Fruit fly (Drosophila melanogaster) whole organism, embryonic: Measurements from ENCODE around the gene CG32944.
A peak's percentile ranks its signal among the peaks of the same experiment; 100 is the strongest.

Source experiments
- Abd-B ChIP-seq: fragments of 200-800 bp; sonication (Bioruptor generic); optimal IDR thresholded peaks from 2 replicates; lab custom pipeline; 2018; ENCODE audit warnings: missing biosample characterization, mild to moderate bottlenecking, missing genetic modification characterization, moderate library complexity
- Bdp1 ChIP-seq: fragments of 200-800 bp; sonication (Bioruptor generic); optimal IDR thresholded peaks from 3 replicates; lab custom pipeline; 2016; ENCODE audit warnings: missing biosample characterization, missing genetic modification characterization
- CG10267 ChIP-seq: fragments of 200-800 bp; sonication (Bioruptor generic); optimal IDR thresholded peaks from 2 replicates; lab custom pipeline; 2018; ENCODE audit warnings: missing biosample characterization, mild to moderate bottlenecking, missing genetic modification characterization, moderate library complexity
- CG11398 ChIP-seq: fragments of 200-800 bp; sonication (Bioruptor generic); optimal IDR thresholded peaks from 2 replicates; lab custom pipeline; 2016; ENCODE audit warnings: missing biosample characterization, missing genetic modification characterization
- CG16813 ChIP-seq: fragments of 200-800 bp; sonication (Bioruptor generic); IDR thresholded peaks from 3 replicates; pipeline ENCODE4 v1.3.6; 2022; ENCODE audit warnings: missing biosample characterization, missing genetic modification characterization; ENCODE audit not compliant: partially characterized antibody
- CG18599 ChIP-seq: fragments of 200-800 bp; sonication (Bioruptor generic); optimal IDR thresholded peaks from 3 replicates; lab custom pipeline; 2017; ENCODE audit warnings: missing biosample characterization, missing genetic modification characterization, mild to moderate bottlenecking, moderate library complexity, missing genetic modification reagents
- CG2120 ChIP-seq: fragments of 200-800 bp; sonication (Bioruptor generic); optimal IDR thresholded peaks from 3 replicates; lab custom pipeline; 2016; ENCODE audit warnings: missing biosample characterization, missing genetic modification characterization
- CG30020 ChIP-seq: fragments of 200-800 bp; optimal IDR thresholded peaks from 2 replicates; lab custom pipeline; 2019; ENCODE audit warnings: missing biosample characterization, mild to moderate bottlenecking, missing genetic modification characterization, moderate library complexity
- CG31365 ChIP-seq: fragments of 200-800 bp; sonication (Bioruptor generic); optimal IDR thresholded peaks from 2 replicates; lab custom pipeline; 2018; ENCODE audit warnings: missing biosample characterization, mild to moderate bottlenecking, missing genetic modification characterization
- CG31388 ChIP-seq: fragments of 200-800 bp; sonication (Bioruptor generic); optimal IDR thresholded peaks from 2 replicates; lab custom pipeline; 2016; ENCODE audit warnings: missing biosample characterization, missing genetic modification characterization
- CG4282 ChIP-seq: fragments of 200-800 bp; sonication (Bioruptor generic); optimal IDR thresholded peaks from 2 replicates; lab custom pipeline; 2016; ENCODE audit warnings: missing biosample characterization, missing genetic modification characterization
- CG4404 ChIP-seq: fragments of 200-800 bp; sonication (Bioruptor generic); IDR thresholded peaks from 2 replicates; pipeline ENCODE4 v1.3.6; 2022; ENCODE audit warnings: missing biosample characterization, missing genetic modification characterization
- CG5953 ChIP-seq: fragments of 200-800 bp; sonication (Bioruptor generic); IDR thresholded peaks from 2 replicates; pipeline ENCODE4 v1.3.6; 2022; ENCODE audit warnings: missing biosample characterization, missing genetic modification characterization
- CG6254 ChIP-seq: fragments of 200-800 bp; sonication (Bioruptor generic); optimal IDR thresholded peaks from 3 replicates; lab custom pipeline; 2017; ENCODE audit warnings: mild to moderate bottlenecking, missing biosample characterization, missing genetic modification reagents, missing genetic modification characterization
- CG6765 ChIP-seq: fragments of 200-800 bp; sonication (Bioruptor generic); optimal IDR thresholded peaks from 3 replicates; lab custom pipeline; 2017; ENCODE audit warnings: missing biosample characterization, mild to moderate bottlenecking, missing genetic modification characterization
- Camta ChIP-seq: fragments of 200-800 bp; sonication (Bioruptor generic); optimal IDR thresholded peaks from 2 replicates; lab custom pipeline; 2016; ENCODE audit warnings: missing biosample characterization, missing genetic modification characterization
- CrebB ChIP-seq: fragments of 200-800 bp; sonication (Bioruptor generic); optimal IDR thresholded peaks from 3 replicates; lab custom pipeline; 2018; ENCODE audit warnings: missing biosample characterization, mild to moderate bottlenecking, missing genetic modification characterization
- Dek ChIP-seq: fragments of 200-800 bp; sonication (Bioruptor generic); optimal IDR thresholded peaks from 3 replicates; lab custom pipeline; 2019; ENCODE audit warnings: missing biosample characterization, mild to moderate bottlenecking, missing genetic modification characterization, moderate library complexity
- Dip2 ChIP-seq: fragments of 200-800 bp; sonication (Bioruptor generic); IDR thresholded peaks from 2 replicates; pipeline ENCODE4 v1.3.6; 2022; ENCODE audit warnings: missing biosample characterization, missing genetic modification characterization
- Dp ChIP-seq: fragments of 200-800 bp; sonication (Bioruptor generic); optimal IDR thresholded peaks from 2 replicates; lab custom pipeline; 2018; ENCODE audit warnings: missing biosample characterization, mild to moderate bottlenecking, missing genetic modification characterization, moderate library complexity
- Fer3 ChIP-seq: fragments of 200-800 bp; sonication (Bioruptor generic); optimal IDR thresholded peaks from 2 replicates; lab custom pipeline; 2018; ENCODE audit warnings: missing biosample characterization, mild to moderate bottlenecking, missing genetic modification characterization, moderate library complexity
- HLH3B ChIP-seq: fragments of 200-800 bp; sonication (Bioruptor generic); IDR thresholded peaks from 2 replicates; pipeline ENCODE4 v1.3.6; 2022; ENCODE audit warnings: missing biosample characterization, missing genetic modification characterization
- Lhr ChIP-seq: fragments of 200-800 bp; sonication (Bioruptor generic); optimal IDR thresholded peaks from 3 replicates; lab custom pipeline; 2017; ENCODE audit warnings: mild to moderate bottlenecking, missing biosample characterization, missing genetic modification reagents, missing genetic modification characterization
- MESR4 ChIP-seq: fragments of 200-800 bp; sonication (Bioruptor generic); optimal IDR thresholded peaks from 2 replicates; lab custom pipeline; 2018; ENCODE audit warnings: missing biosample characterization, mild to moderate bottlenecking, missing genetic modification characterization, moderate library complexity
- Nf-YC ChIP-seq: fragments of 200-800 bp; optimal IDR thresholded peaks from 3 replicates; lab custom pipeline; 2019; ENCODE audit warnings: missing biosample characterization, mild to moderate bottlenecking, missing genetic modification characterization, moderate library complexity
- Oaz ChIP-seq: fragments of 200-800 bp; sonication (Bioruptor generic); IDR thresholded peaks from 2 replicates; pipeline ENCODE4 v1.3.6; 2022; ENCODE audit warnings: missing biosample characterization, missing genetic modification characterization
- Rfx ChIP-seq: fragments of 200-800 bp; sonication (Bioruptor generic); IDR thresholded peaks from 2 replicates; pipeline ENCODE4 v1.3.6; 2022; ENCODE audit warnings: missing biosample characterization, missing genetic modification characterization
- Side ChIP-seq: fragments of 200-800 bp; sonication (Bioruptor generic); optimal IDR thresholded peaks from 2 replicates; lab custom pipeline; 2016; ENCODE audit warnings: missing biosample characterization, missing genetic modification characterization
- Sox102F ChIP-seq: fragments of 200-800 bp; sonication (Bioruptor generic); optimal IDR thresholded peaks from 2 replicates; lab custom pipeline; 2018; ENCODE audit warnings: missing biosample characterization, mild to moderate bottlenecking, missing genetic modification characterization, moderate library complexity
- Xrp1 ChIP-seq: fragments of 200-800 bp; sonication (Bioruptor generic); IDR thresholded peaks from 2 replicates; pipeline ENCODE4 v1.3.6; 2022; ENCODE audit warnings: missing biosample characterization, missing genetic modification characterization
- crol ChIP-seq: fragments of 200-800 bp; sonication (Bioruptor generic); IDR thresholded peaks from 2 replicates; pipeline ENCODE4 v1.3.6; 2022; ENCODE audit warnings: missing biosample characterization, missing genetic modification characterization
- eve ChIP-seq, 2 experiments: fragments of >200 bp; optimal IDR thresholded peaks; 2 replicates each; lab custom pipeline; 2017; ENCODE audit warnings: missing biosample characterization in 2 of 2, missing genetic modification characterization in 2 of 2
- fd3F ChIP-seq: fragments of 200-800 bp; sonication (Bioruptor generic); optimal IDR thresholded peaks from 2 replicates; lab custom pipeline; 2018; ENCODE audit warnings: missing biosample characterization, mild to moderate bottlenecking, missing genetic modification characterization, moderate library complexity
- grn ChIP-seq: fragments of 200-800 bp; sonication (Bioruptor generic); optimal IDR thresholded peaks from 3 replicates; lab custom pipeline; 2017; ENCODE audit warnings: missing biosample characterization, missing genetic modification characterization
- hth ChIP-seq: fragments of >200 bp; optimal IDR thresholded peaks from 2 replicates; lab custom pipeline; 2017; ENCODE audit warnings: inconsistent platforms
- lov ChIP-seq, 2 experiments: fragments of 200-800 bp in 1 of 2; fragments of >200 bp in 1 of 2; sonication (Bioruptor generic) in 1 of 2; IDR thresholded peaks in 1 of 2; optimal IDR thresholded peaks in 1 of 2; 2 replicates in 1 of 2; 3 replicates in 1 of 2; pipeline versions ENCODE4 v1.3.6 to Lab custom; 2017 to 2022; ENCODE audit warnings: missing biosample characterization in 1 of 2, missing genetic modification characterization in 1 of 2
- luna ChIP-seq: fragments of 200-800 bp; sonication (Bioruptor generic); optimal IDR thresholded peaks from 2 replicates; lab custom pipeline; 2016; ENCODE audit warnings: missing biosample characterization, missing genetic modification characterization
- repo ChIP-seq: fragments of 200-800 bp; sonication (Bioruptor generic); optimal IDR thresholded peaks from 2 replicates; lab custom pipeline; 2016; ENCODE audit warnings: missing biosample characterization, missing genetic modification characterization
- ro ChIP-seq: fragments of 200-800 bp; sonication (Bioruptor generic); IDR thresholded peaks from 2 replicates; pipeline ENCODE4 v1.3.6; 2022; ENCODE audit warnings: missing biosample characterization, missing genetic modification characterization
- salm ChIP-seq: fragments of 200-800 bp; sonication (Bioruptor generic); optimal IDR thresholded peaks from 2 replicates; lab custom pipeline; 2018; ENCODE audit warnings: missing biosample characterization, mild to moderate bottlenecking, missing genetic modification characterization
- seq ChIP-seq: fragments of 200-800 bp; sonication (Bioruptor generic); IDR thresholded peaks from 2 replicates; pipeline ENCODE4 v1.3.6; 2022; ENCODE audit warnings: missing biosample characterization, missing genetic modification characterization
- shn ChIP-seq: fragments of 200-800 bp; sonication (Bioruptor generic); optimal IDR thresholded peaks from 3 replicates; lab custom pipeline; 2016; ENCODE audit warnings: missing biosample characterization, missing genetic modification characterization
- sima ChIP-seq: fragments of 200-800 bp; sonication (Bioruptor generic); optimal IDR thresholded peaks from 2 replicates; lab custom pipeline; 2016; ENCODE audit warnings: missing biosample characterization, missing genetic modification characterization
- sisA ChIP-seq: fragments of 200-800 bp; sonication (Bioruptor generic); IDR thresholded peaks from 2 replicates; pipeline ENCODE4 v1.3.6; 2022; ENCODE audit warnings: missing biosample characterization, missing genetic modification characterization
- tll ChIP-seq, 2 experiments: fragments of 200-800 bp in 1 of 2; fragments of >200 bp in 1 of 2; sonication (Bioruptor generic) in 1 of 2; optimal IDR thresholded peaks; 2 replicates each; lab custom pipeline; 2017 to 2019; ENCODE audit warnings: missing biosample characterization in 2 of 2, missing genetic modification characterization in 2 of 2, mild to moderate bottlenecking in 1 of 2, moderate library complexity in 1 of 2
- trh ChIP-seq: fragments of 200-800 bp; sonication (Bioruptor generic); optimal IDR thresholded peaks from 2 replicates; lab custom pipeline; 2016; ENCODE audit warnings: missing biosample characterization, missing genetic modification characterization
- tx ChIP-seq: fragments of 200-800 bp; sonication (Bioruptor generic); optimal IDR thresholded peaks from 2 replicates; lab custom pipeline; 2016; ENCODE audit warnings: missing biosample characterization, missing genetic modification characterization
- unpg ChIP-seq: fragments of 200-800 bp; sonication (Bioruptor generic); optimal IDR thresholded peaks from 3 replicates; lab custom pipeline; 2018; ENCODE audit warnings: missing biosample characterization, mild to moderate bottlenecking, missing genetic modification characterization, moderate library complexity
- wdn ChIP-seq: fragments of 200-800 bp; sonication (Bioruptor generic); IDR thresholded peaks from 2 replicates; pipeline ENCODE4 v1.3.6; 2022; ENCODE audit warnings: missing biosample characterization, missing genetic modification characterization

Gene CG32944

DNA sequence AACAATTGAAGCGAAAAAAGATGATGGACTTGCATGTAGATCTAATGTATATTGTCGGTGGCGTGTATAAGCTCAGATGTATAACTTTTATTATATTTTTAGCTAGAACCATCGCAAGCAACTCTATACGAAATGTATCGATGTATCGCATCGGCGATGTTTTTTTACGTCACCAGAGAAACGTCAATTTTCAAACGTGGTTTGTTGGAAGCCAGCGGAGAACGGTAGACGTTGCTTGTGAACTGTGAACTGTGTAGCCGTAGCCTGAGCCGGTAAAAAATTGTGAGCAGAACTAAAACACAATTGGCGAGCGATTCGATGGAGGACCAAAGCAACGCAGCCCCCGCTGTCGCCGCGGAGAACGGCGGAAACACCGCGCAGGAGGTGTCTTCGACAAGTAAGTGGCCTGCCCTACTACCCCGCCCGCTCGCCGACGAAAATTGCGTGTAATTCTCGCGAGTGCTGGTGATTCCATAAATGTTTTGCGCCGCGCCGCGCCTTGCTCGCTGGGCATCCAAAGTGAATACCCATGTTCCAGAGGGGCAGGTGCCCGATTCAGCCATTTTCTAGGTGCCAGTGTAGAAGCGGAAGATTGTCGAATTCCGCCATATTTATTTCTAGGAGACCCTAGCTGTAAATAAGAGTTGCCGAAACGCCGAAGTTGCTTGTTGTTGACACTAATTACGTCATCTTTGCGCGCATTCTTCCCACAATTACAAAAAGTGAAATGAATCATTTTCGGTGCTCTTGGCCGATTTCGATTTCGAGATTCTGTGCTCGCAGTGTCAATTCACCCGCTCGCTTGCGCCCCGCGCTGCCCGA is 16.3 kb downstream of the CG32944 start, which contains the start of gene lost (continued):
- peak; percentile 79 for TF ChIP-seq MESR4 (GFP tag; lab: Kevin White, UChicago)
- TF ChIP-seq CG5953 = no peak
- peak; percentile 50 for TF ChIP-seq Abd-B (GFP tag; lab: Kevin White, UChicago)
- TF ChIP-seq Nf-YC (tag; lab: Kevin White, UChicago) = peak; percentile 34
- peak; percentile 62 for TF ChIP-seq Dp
- no peak for TF ChIP-seq Camta (GFP tag; lab: Kevin White, UChicago)
- no peak for TF ChIP-seq tll (GFP tag; optimal IDR thresholded peaks at IDR 0.05; lab: Kevin White, UChicago)
- no peak for TF ChIP-seq hth (lab: Kevin White, UChicago)
- TF ChIP-seq lov (optimal IDR thresholded peaks at IDR 0.05; lab: Kevin White, UChicago) = no peak
- TF ChIP-seq lov (GFP tag; IDR thresholded peaks at IDR 0.05; lab: Robert Waterston, UW) = no peak
- TF ChIP-seq grn (GFP tag; lab: Kevin White, UChicago) = no peak
- peak; percentile 17; the same call in 1 of the 2 replicates for TF ChIP-seq wdn
- no peak for TF ChIP-seq CG6254
- TF ChIP-seq Dip2 (GFP tag; lab: Robert Waterston, UW) = no peak
- TF ChIP-seq CG11398 (GFP tag; lab: Kevin White, UChicago) = no peak
- TF ChIP-seq repo = no peak
- no peak for TF ChIP-seq Bdp1 (GFP tag; lab: Kevin White, UChicago)
- TF ChIP-seq seq (GFP tag; lab: Robert Waterston, UW) = no peak
- TF ChIP-seq eve (GFP tag; optimal IDR thresholded peaks at IDR 0.05; lab: Kevin White, UChicago) = peak in 1 of 2 experiments; percentile 14
- TF ChIP-seq HLH3B (GFP tag; lab: Robert Waterston, UW) = no peak
- TF ChIP-seq Dek (tag; lab: Kevin White, UChicago) = peak; percentile 34
- no peak for TF ChIP-seq Sox102F (GFP tag; lab: Kevin White, UChicago)
- peak; percentile 48 for TF ChIP-seq CG2120 (GFP tag; lab: Kevin White, UChicago)
- no peak for TF ChIP-seq sima (GFP tag; lab: Kevin White, UChicago)
- TF ChIP-seq CG4404 (GFP tag; lab: Robert Waterston, UW) = no peak
- TF ChIP-seq Rfx (GFP tag; lab: Robert Waterston, UW) = peak; percentile 72
- TF ChIP-seq luna (GFP tag; lab: Kevin White, UChicago) = no peak
- peak; percentile 71 for TF ChIP-seq crol
- no peak for TF ChIP-seq Oaz (GFP tag; lab: Robert Waterston, UW)
- TF ChIP-seq Fer3 = peak; percentile 41
- peak; percentile 48 for TF ChIP-seq CG10267 (tag; lab: Kevin White, UChicago)
- no peak for TF ChIP-seq Side (GFP tag; lab: Kevin White, UChicago)
- no peak for TF ChIP-seq salm (tag; lab: Kevin White, UChicago)
- peak; percentile 15 for TF ChIP-seq CG18599 (GFP tag; lab: Kevin White, UChicago)
- TF ChIP-seq tx (GFP tag; lab: Kevin White, UChicago) = no peak
- no peak for TF ChIP-seq ro (GFP tag; lab: Robert Waterston, UW)
- peak; percentile 93 for TF ChIP-seq CG30020
- no peak for TF ChIP-seq CG31388 (GFP tag; lab: Kevin White, UChicago)
- no peak for TF ChIP-seq CG6765 (GFP tag; lab: Kevin White, UChicago)
- peak; percentile 98 for TF ChIP-seq CG16813 (GFP tag; lab: Robert Waterston, UW)
- no peak for TF ChIP-seq Xrp1
- TF ChIP-seq fd3F (GFP tag; lab: Kevin White, UChicago) = peak; percentile 54
- TF ChIP-seq CG4282 = no peak
- TF ChIP-seq sisA (GFP tag; lab: Robert Waterston, UW) = no peak
- peak; percentile 70 for TF ChIP-seq Lhr (GFP tag; lab: Kevin White, UChicago)
- TF ChIP-seq CG31365 (tag; lab: Kevin White, UChicago) = no peak
- no peak for TF ChIP-seq unpg (GFP tag; lab: Kevin White, UChicago)
- no peak for TF ChIP-seq trh (GFP tag; lab: Kevin White, UChicago)
- peak; percentile 21 for TF ChIP-seq CrebB (tag; lab: Kevin White, UChicago)
- TF ChIP-seq shn (GFP tag; lab: Kevin White, UChicago) = peak; percentile 32
